Fruit fly (Drosophila melanogaster) whole organism, embryonic: ENCODE measurements around the gene CG15449.

ENCODE experiments used
- Adf1 ChIP-seq: fragments of 200-800 bp; sonication (Bioruptor generic); IDR thresholded peaks from 2 replicates; pipeline ENCODE4 v1.3.6; 2022; ENCODE audit warnings: missing biosample characterization, missing genetic modification characterization
- Aef1 ChIP-seq: fragments of 200-800 bp; sonication (Bioruptor generic); IDR thresholded peaks from 3 replicates; pipeline ENCODE4 v1.3.6; 2022; ENCODE audit warnings: missing biosample characterization, missing genetic modification characterization
- B-H1 ChIP-seq: fragments of 200-800 bp; sonication (Bioruptor generic); IDR thresholded peaks from 3 replicates; pipeline ENCODE4 v1.3.6; 2022; ENCODE audit warnings: missing biosample characterization, missing genetic modification characterization
- B-H2 ChIP-seq: fragments of 200-800 bp; sonication (Bioruptor generic); optimal IDR thresholded peaks from 2 replicates; lab custom pipeline; 2018; ENCODE audit warnings: missing biosample characterization, mild to moderate bottlenecking, missing genetic modification characterization
- CG10147 ChIP-seq: fragments of 200-800 bp; sonication (Bioruptor generic); optimal IDR thresholded peaks from 2 replicates; lab custom pipeline; 2019; ENCODE audit warnings: missing biosample characterization, mild to moderate bottlenecking, missing genetic modification characterization, moderate library complexity
- CG10274 ChIP-seq: fragments of 200-800 bp; sonication (Bioruptor generic); optimal IDR thresholded peaks from 3 replicates; lab custom pipeline; 2017; ENCODE audit warnings: missing biosample characterization, mild to moderate bottlenecking, missing genetic modification characterization
- CG10462 ChIP-seq: fragments of 200-800 bp; sonication (Bioruptor generic); optimal IDR thresholded peaks from 2 replicates; lab custom pipeline; 2016; ENCODE audit warnings: missing biosample characterization, missing genetic modification characterization
- CG12744 ChIP-seq: fragments of 200-800 bp; sonication (Bioruptor generic); optimal IDR thresholded peaks from 2 replicates; lab custom pipeline; 2016; ENCODE audit warnings: missing biosample characterization, missing genetic modification characterization
- CG13775 ChIP-seq: fragments of 200-800 bp; sonication (Bioruptor generic); optimal IDR thresholded peaks from 3 replicates; lab custom pipeline; 2017; ENCODE audit warnings: missing biosample characterization, mild to moderate bottlenecking, missing genetic modification characterization
- CG15601 ChIP-seq: fragments of 200-800 bp; sonication (Bioruptor generic); optimal IDR thresholded peaks from 3 replicates; lab custom pipeline; 2019; ENCODE audit warnings: missing biosample characterization, mild to moderate bottlenecking, missing genetic modification characterization, moderate library complexity
- CG16815 ChIP-seq: fragments of 200-800 bp; sonication (Bioruptor generic); optimal IDR thresholded peaks from 3 replicates; lab custom pipeline; 2017; ENCODE audit warnings: missing biosample characterization, mild to moderate bottlenecking, missing genetic modification characterization
- CG16863 ChIP-seq: fragments of 200-800 bp; sonication (Bioruptor generic); optimal IDR thresholded peaks from 3 replicates; lab custom pipeline; 2016; ENCODE audit warnings: missing biosample characterization, missing genetic modification characterization
- CG18262 ChIP-seq: fragments of 200-800 bp; optimal IDR thresholded peaks from 3 replicates; lab custom pipeline; 2019; ENCODE audit warnings: missing biosample characterization, mild to moderate bottlenecking, missing genetic modification characterization, moderate library complexity
- CG18599 ChIP-seq: fragments of 200-800 bp; sonication (Bioruptor generic); optimal IDR thresholded peaks from 3 replicates; lab custom pipeline; 2017; ENCODE audit warnings: missing biosample characterization, missing genetic modification characterization, mild to moderate bottlenecking, moderate library complexity, missing genetic modification reagents
- CG2678 ChIP-seq: fragments of 200-800 bp; sonication (Bioruptor generic); optimal IDR thresholded peaks from 3 replicates; lab custom pipeline; 2019; ENCODE audit warnings: missing biosample characterization, mild to moderate bottlenecking, missing genetic modification characterization, moderate library complexity
- CG30431 ChIP-seq: fragments of 200-800 bp; sonication (Bioruptor generic); optimal IDR thresholded peaks from 2 replicates; lab custom pipeline; 2017; ENCODE audit warnings: missing biosample characterization, missing genetic modification characterization
- CG33213 ChIP-seq: fragments of 200-800 bp; sonication (Bioruptor generic); optimal IDR thresholded peaks from 3 replicates; lab custom pipeline; 2016; ENCODE audit warnings: missing biosample characterization, missing genetic modification characterization
- CG3847 ChIP-seq: fragments of 200-800 bp; sonication (Bioruptor generic); IDR thresholded peaks from 2 replicates; pipeline ENCODE4 v1.3.6; 2022; ENCODE audit warnings: missing biosample characterization, missing genetic modification characterization
- CG7786 ChIP-seq: fragments of 200-800 bp; sonication (Bioruptor generic); optimal IDR thresholded peaks from 2 replicates; lab custom pipeline; 2016; ENCODE audit warnings: missing biosample characterization, missing genetic modification characterization
- CHES-1-like ChIP-seq: fragments of 200-800 bp; sonication (Bioruptor generic); optimal IDR thresholded peaks from 2 replicates; lab custom pipeline; 2016; ENCODE audit warnings: missing biosample characterization, missing genetic modification characterization
- CkIIα-i1 ChIP-seq: fragments of 200-800 bp; sonication (Bioruptor generic); IDR thresholded peaks from 2 replicates; pipeline ENCODE4 v1.3.6; 2022; ENCODE audit warnings: missing biosample characterization, missing genetic modification characterization
- CoRest ChIP-seq: fragments of 200-800 bp; sonication (Bioruptor generic); optimal IDR thresholded peaks from 3 replicates; lab custom pipeline; 2018; ENCODE audit warnings: missing biosample characterization, mild to moderate bottlenecking, missing genetic modification characterization, moderate library complexity
- Ets97D ChIP-seq: fragments of 200-800 bp; sonication (Bioruptor generic); optimal IDR thresholded peaks from 3 replicates; lab custom pipeline; 2016; ENCODE audit warnings: missing biosample characterization, missing genetic modification characterization
- HmgD ChIP-seq: fragments of 200-800 bp; sonication (Bioruptor generic); optimal IDR thresholded peaks from 3 replicates; lab custom pipeline; 2016; ENCODE audit warnings: missing biosample characterization, missing genetic modification characterization
- Hr78 ChIP-seq, 2 experiments: fragments of 200-800 bp in 1 of 2; fragments of >200 bp in 1 of 2; sonication (Bioruptor generic) in 1 of 2; optimal IDR thresholded peaks; 2 replicates each; lab custom pipeline; 2017 to 2019; ENCODE audit warnings: missing biosample characterization in 2 of 2, missing genetic modification characterization in 2 of 2, mild to moderate bottlenecking in 1 of 2, moderate library complexity in 1 of 2
- Neu2 ChIP-seq: fragments of 200-800 bp; sonication (Bioruptor generic); optimal IDR thresholded peaks from 3 replicates; lab custom pipeline; 2016; ENCODE audit warnings: missing biosample characterization, missing genetic modification characterization, borderline replicate concordance
- Nf-YA ChIP-seq: fragments of 200-800 bp; sonication (Bioruptor generic); IDR thresholded peaks from 2 replicates; pipeline ENCODE4 v1.3.6; 2022; ENCODE audit warnings: missing biosample characterization, missing genetic modification characterization
- Poxn ChIP-seq: fragments of 200-800 bp; sonication (Bioruptor generic); IDR thresholded peaks from 2 replicates; pipeline ENCODE4 v1.3.6; 2022; ENCODE audit warnings: missing biosample characterization, missing genetic modification characterization
- Sry-β ChIP-seq: fragments of 200-800 bp; sonication (Bioruptor generic); optimal IDR thresholded peaks from 2 replicates; lab custom pipeline; 2018; ENCODE audit warnings: missing biosample characterization, mild to moderate bottlenecking, missing genetic modification characterization, moderate library complexity
- bcd ChIP-seq: fragments of 200-800 bp; sonication (Bioruptor generic); optimal IDR thresholded peaks from 2 replicates; lab custom pipeline; 2017; ENCODE audit warnings: missing biosample characterization, mild to moderate bottlenecking, missing genetic modification characterization
- chif ChIP-seq, 2 experiments: fragments of 200-800 bp; sonication (Bioruptor generic); optimal IDR thresholded peaks; 3 replicates each; lab custom pipeline; 2016; ENCODE audit warnings: missing biosample characterization in 2 of 2, missing genetic modification characterization in 2 of 2
- chinmo ChIP-seq: fragments of 200-800 bp; sonication (Bioruptor generic); IDR thresholded peaks from 4 replicates; pipeline ENCODE4 v1.3.6; 2022; ENCODE audit warnings: missing biosample characterization, missing genetic modification characterization; ENCODE audit not compliant: partially characterized antibody
- crol ChIP-seq: fragments of 200-800 bp; sonication (Bioruptor generic); IDR thresholded peaks from 2 replicates; pipeline ENCODE4 v1.3.6; 2022; ENCODE audit warnings: missing biosample characterization, missing genetic modification characterization
- danr ChIP-seq: fragments of 200-800 bp; sonication (Bioruptor generic); IDR thresholded peaks from 2 replicates; pipeline ENCODE4 v1.3.6; 2022; ENCODE audit warnings: missing biosample characterization, missing genetic modification characterization
- dati ChIP-seq: fragments of 200-800 bp; sonication (Bioruptor generic); IDR thresholded peaks from 2 replicates; pipeline ENCODE4 v1.3.6; 2022; ENCODE audit warnings: missing biosample characterization, missing genetic modification characterization
- eyg ChIP-seq: fragments of 200-800 bp; sonication (Bioruptor generic); optimal IDR thresholded peaks from 3 replicates; lab custom pipeline; 2016; ENCODE audit warnings: missing biosample characterization, missing genetic modification characterization
- fd64A ChIP-seq: fragments of 200-800 bp; sonication (Bioruptor generic); optimal IDR thresholded peaks from 3 replicates; lab custom pipeline; 2018; ENCODE audit warnings: missing biosample characterization, mild to moderate bottlenecking, missing genetic modification characterization
- fd96Cb ChIP-seq: fragments of 200-800 bp; sonication (Bioruptor generic); optimal IDR thresholded peaks from 2 replicates; lab custom pipeline; 2018; ENCODE audit warnings: missing biosample characterization, mild to moderate bottlenecking, missing genetic modification characterization, moderate library complexity
- gcm2 ChIP-seq: fragments of 200-800 bp; sonication (Bioruptor generic); optimal IDR thresholded peaks from 2 replicates; lab custom pipeline; 2016; ENCODE audit warnings: missing biosample characterization, missing genetic modification characterization
- ham ChIP-seq: fragments of 200-800 bp; sonication (Bioruptor generic); IDR thresholded peaks from 2 replicates; pipeline ENCODE4 v1.3.6; 2022; ENCODE audit warnings: missing biosample characterization, missing genetic modification characterization
- kni ChIP-seq: fragments of 200-800 bp; sonication (Bioruptor generic); optimal IDR thresholded peaks from 3 replicates; lab custom pipeline; 2017; ENCODE audit warnings: mild to moderate bottlenecking, missing biosample characterization, missing genetic modification reagents, missing genetic modification characterization
- sens ChIP-seq: fragments of 200-800 bp; sonication (Bioruptor generic); peaks from one replicate; lab custom pipeline; 2016; ENCODE audit warnings: missing biosample characterization, missing genetic modification characterization
- sob ChIP-seq: fragments of 200-800 bp; sonication (Bioruptor generic); IDR thresholded peaks from 2 replicates; pipeline ENCODE4 v1.3.6; 2022; ENCODE audit warnings: missing biosample characterization, missing genetic modification characterization
- sr ChIP-seq: fragments of 200-800 bp; sonication (Bioruptor generic); IDR thresholded peaks from 3 replicates; pipeline ENCODE4 v1.3.6; 2022; ENCODE audit warnings: missing biosample characterization, missing genetic modification characterization
- vnd ChIP-seq: fragments of 200-800 bp; sonication (Bioruptor generic); IDR thresholded peaks from 3 replicates; pipeline ENCODE4 v1.3.6; 2022; ENCODE audit warnings: missing biosample characterization, missing genetic modification characterization; ENCODE audit not compliant: partially characterized antibody
- wor ChIP-seq: fragments of 200-800 bp; sonication (Bioruptor generic); IDR thresholded peaks from 2 replicates; pipeline ENCODE4 v1.3.6; 2022; ENCODE audit warnings: missing biosample characterization, missing genetic modification characterization

The CG15449 gene

dm6 chrX:21058991-21059390 is 18.6 kb upstream of the CG15449 start (continued):
- peak; percentile 22; the same call in 1 of the 2 replicates for TF ChIP-seq Adf1
- TF ChIP-seq Sry-β = peak; percentile 22
- peak; percentile 93 for TF ChIP-seq CG2678 (tag; lab: Kevin White, UChicago)
- TF ChIP-seq CG10147 (GFP tag; lab: Kevin White, UChicago) = peak; percentile 74
- TF ChIP-seq Poxn = 0 out of 2 replicates have a peak, but pooled peaks have one; percentile 9
- no peak for TF ChIP-seq crol (GFP tag; lab: Robert Waterston, UW)
- peak; percentile 87 for TF ChIP-seq CG18262
- TF ChIP-seq HmgD (GFP tag; lab: Kevin White, UChicago) = peak; percentile 73
- peak in 1 of 2 experiments; percentile 92 for TF ChIP-seq Hr78 (GFP tag; optimal IDR thresholded peaks at IDR 0.05; lab: Kevin White, UChicago)
- peak; percentile 77 for TF ChIP-seq CG3847 (GFP tag; lab: Robert Waterston, UW)
- TF ChIP-seq CG16815 (GFP tag; lab: Kevin White, UChicago) = peak; percentile 75
- TF ChIP-seq CHES-1-like (GFP tag; lab: Kevin White, UChicago) = peak; percentile 89
- TF ChIP-seq gcm2 (GFP tag; lab: Kevin White, UChicago) = peak; percentile 84
- peak; percentile 93 to 94 for TF ChIP-seq chif (GFP tag; optimal IDR thresholded peaks at IDR 0.05; lab: Kevin White, UChicago)
- peak; percentile 72 for TF ChIP-seq CG12744 (GFP tag; lab: Kevin White, UChicago)
- peak; percentile 80; the same call in 1 of the 2 replicates for TF ChIP-seq wor (GFP tag; lab: Robert Waterston, UW)
- TF ChIP-seq fd64A (GFP tag; lab: Kevin White, UChicago) = peak; percentile 83
- TF ChIP-seq chinmo (GFP tag; lab: Robert Waterston, UW) = no peak
- TF ChIP-seq kni = peak; percentile 92
- TF ChIP-seq vnd = no peak
- TF ChIP-seq CkIIα-i1 (GFP tag; lab: Robert Waterston, UW) = peak; percentile 47; the same call in 1 of the 2 replicates
- peak; percentile 53 for TF ChIP-seq danr
- peak; percentile 82 for TF ChIP-seq sob (GFP tag; lab: Robert Waterston, UW)
- TF ChIP-seq B-H2 (GFP tag; lab: Kevin White, UChicago) = no peak
- peak; percentile 91 for TF ChIP-seq fd96Cb (tag; lab: Kevin White, UChicago)
- TF ChIP-seq CG7786 (GFP tag; lab: Kevin White, UChicago) = peak; percentile 91
- TF ChIP-seq Aef1 (GFP tag; lab: Robert Waterston, UW) = peak; percentile 75
- peak; percentile 65 for TF ChIP-seq CG10274 (GFP tag; lab: Kevin White, UChicago)
- TF ChIP-seq Neu2 = no peak
- peak; percentile 61 for TF ChIP-seq Nf-YA
- TF ChIP-seq CG33213 (GFP tag; lab: Kevin White, UChicago) = peak; percentile 88
- peak; percentile 77 for TF ChIP-seq Ets97D (GFP tag; lab: Kevin White, UChicago)
- TF ChIP-seq ham (GFP tag; lab: Robert Waterston, UW) = 0 out of 2 replicates have a peak, but pooled peaks have one; percentile 36
- peak; percentile 93 for TF ChIP-seq CoRest (tag; lab: Kevin White, UChicago)
- peak; percentile 91 for TF ChIP-seq eyg (GFP tag; lab: Kevin White, UChicago)
- no peak; the same call in 2 of the 3 replicates for TF ChIP-seq sr (GFP tag; lab: Robert Waterston, UW)
- peak; percentile 87 for TF ChIP-seq bcd
- peak; percentile 51 for TF ChIP-seq dati (GFP tag; lab: Robert Waterston, UW)
- TF ChIP-seq B-H1 (GFP tag; lab: Robert Waterston, UW) = peak; percentile 71
- TF ChIP-seq CG18599 = peak; percentile 87
- peak; percentile 91 for TF ChIP-seq CG15601
- TF ChIP-seq CG16863 = peak; percentile 92
- peak; percentile 88 for TF ChIP-seq CG30431 (GFP tag; lab: Kevin White, UChicago)
- TF ChIP-seq sens (GFP tag; lab: Kevin White, UChicago) = peak; percentile 99
- peak; percentile 85 for TF ChIP-seq CG10462 (GFP tag; lab: Kevin White, UChicago)
- TF ChIP-seq CG13775 (GFP tag; lab: Kevin White, UChicago) = peak; percentile 75
